Worm (Caenorhabditis elegans): Measurements from ENCODE around the gene sym-4.

The sym-4 gene

ce11 chrX:14173850-14174249 is 4.4 kb upstream of the sym-4 start, which contains the start of gene idhb-1:
Gene idhb-1 (minus strand): TSS chrX:14174063.
- TF ChIP-seq aly-2 (tag; optimal IDR thresholded peaks at IDR 0.05) (no peak), hif-1 (tag; optimal IDR thresholded peaks at IDR 0.05) (no peak), unc-62 (GFP tag; optimal IDR thresholded peaks at IDR 0.05 in 1 of 2) (peak in 1 of 2 experiments; percentile 85), unc-62 (tag; optimal IDR thresholded peaks at IDR 0.05) (no peak), T26A8.4 (GFP tag; IDR thresholded peaks at IDR 0.05) (peak; percentile 42; the same call in 1 of the 2 replicates), ztf-7 (tag; optimal IDR thresholded peaks at IDR 0.05) (no peak), lin-13 (GFP tag; optimal IDR thresholded peaks at IDR 0.05) (peak; percentile 49), nhr-102 (tag; optimal IDR thresholded peaks at IDR 0.05) (peak; percentile 6), zfp-3 (GFP tag; conservative IDR thresholded peaks at IDR 0.05) (no peak), ceh-28 (tag; optimal IDR thresholded peaks at IDR 0.05) (peak; percentile 51), lir-3 (tag; optimal IDR thresholded peaks at IDR 0.05) (no peak), F37D6.2 (tag; optimal IDR thresholded peaks at IDR 0.05) (peak; percentile 47), ama-1 (optimal IDR thresholded peaks at IDR 0.05) (no peak), Y48G9A.11 (GFP tag; IDR thresholded peaks at IDR 0.05) (no peak), hmg-1.1 (GFP tag; IDR thresholded peaks at IDR 0.05) (peak; percentile 71; the same call in 1 of the 2 replicates), aha-1 (tag) (peak; percentile 69), dmd-6 (GFP tag; IDR thresholded peaks at IDR 0.05) (no peak), nhr-10 (tag; optimal IDR thresholded peaks at IDR 0.05) (no peak), tra-1 (GFP tag; IDR thresholded peaks at IDR 0.05) (no peak), Y5F2A.4 (GFP tag; optimal IDR thresholded peaks at IDR 0.05) (no peak), dpl-1 (GFP tag; optimal IDR thresholded peaks at IDR 0.05) (peak; percentile 68), lin-29 (GFP tag; IDR thresholded peaks at IDR 0.05) (no peak), T20F7.1 (GFP tag; optimal IDR thresholded peaks at IDR 0.05) (peak; percentile 28), lin-38 (GFP tag; IDR thresholded peaks at IDR 0.05) (no peak), R02D3.7 (tag; optimal IDR thresholded peaks at IDR 0.05) (no peak), ceh-62 (tag; optimal IDR thresholded peaks at IDR 0.05) (no peak), php-3 (GFP tag; IDR thresholded peaks at IDR 0.05) (no peak), madf-9 (GFP tag; conservative IDR thresholded peaks at IDR 0.05) (no peak), spr-3 (GFP tag; optimal IDR thresholded peaks at IDR 0.05) (peak; percentile 20), Y75B8A.6 (GFP tag; IDR thresholded peaks at IDR 0.05) (no peak), nhr-111 (GFP tag; optimal IDR thresholded peaks at IDR 0.05) (no peak), set-16 (GFP tag; IDR thresholded peaks at IDR 0.05) (no peak), mdt-29 (GFP tag; IDR thresholded peaks at IDR 0.05) (no peak), ceh-20 (GFP tag; IDR thresholded peaks at IDR 0.05) (no peak), nhr-76 (tag; optimal IDR thresholded peaks at IDR 0.05) (no peak), arid-1 (GFP tag; conservative IDR thresholded peaks at IDR 0.05) (no peak), ZK546.5 (tag; optimal IDR thresholded peaks at IDR 0.05) (no peak), nhr-6 (tag; optimal IDR thresholded peaks at IDR 0.05) (no peak), snpc-4 (tag; optimal IDR thresholded peaks at IDR 0.05) (peak; percentile 1), ceh-82 (tag; optimal IDR thresholded peaks at IDR 0.05) (no peak), mep-1 (tag; optimal IDR thresholded peaks at IDR 0.05) (peak; percentile 90), ctbp-1 (GFP tag; IDR thresholded peaks at IDR 0.05) (peak; percentile 53; the same call in 1 of the 2 replicates), lim-7 (GFP tag; IDR thresholded peaks at IDR 0.05) (no peak), D1046.2 (GFP tag; IDR thresholded peaks at IDR 0.05) (no peak), mxl-2 (GFP tag; conservative IDR thresholded peaks at IDR 0.05) (no peak), zip-11 (GFP tag; IDR thresholded peaks at IDR 0.05) (no peak), nhr-11 (tag; optimal IDR thresholded peaks at IDR 0.05) (peak; percentile 62), fos-1 (tag; optimal IDR thresholded peaks at IDR 0.05) (no peak), F10B5.3 (tag; optimal IDR thresholded peaks at IDR 0.05) (no peak), ztf-11 (tag; optimal IDR thresholded peaks at IDR 0.05) (no peak), spr-1 (tag; optimal IDR thresholded peaks at IDR 0.05) (no peak), madf-5 (GFP tag; IDR thresholded peaks at IDR 0.05) (no peak), duxl-1 (tag; optimal IDR thresholded peaks at IDR 0.05; ENCODE audit: poor library complexity) (no peak), F44E2.7 (GFP tag; IDR thresholded peaks at IDR 0.05) (no peak)

All from whole organism, L4 larva.